Worm (Caenorhabditis elegans) whole organism, L3 larva: ENCODE results near the gene C09G4.4.
A peak's percentile ranks its signal among the peaks of the same experiment; 100 is the strongest.

Source experiments
- ZK546.5 ChIP-seq: sonication (generic microtip); optimal IDR thresholded peaks from 2 replicates; lab custom pipeline; 2017; ENCODE audit warnings: missing biosample characterization, missing genetic modification characterization
- aly-2 ChIP-seq: fragments of 150-350 bp; optimal IDR thresholded peaks from 2 replicates; lab custom pipeline; 2014; ENCODE audit warnings: missing biosample characterization, missing genetic modification characterization
- ceh-16 ChIP-seq: sonication (generic microtip); optimal IDR thresholded peaks from 2 replicates; lab custom pipeline; 2017; ENCODE audit warnings: missing biosample characterization, missing genetic modification characterization
- ceh-82 ChIP-seq: fragments of 150-350 bp; optimal IDR thresholded peaks from 2 replicates; lab custom pipeline; 2014; ENCODE audit warnings: missing biosample characterization, missing genetic modification characterization
- ceh-9 ChIP-seq: sonication (generic microtip); optimal IDR thresholded peaks from 2 replicates; lab custom pipeline; 2018; ENCODE audit warnings: missing biosample characterization, missing genetic modification characterization
- daf-12 ChIP-seq: fragments of 150-350 bp; optimal IDR thresholded peaks from 2 replicates; lab custom pipeline; 2014; ENCODE audit warnings: missing biosample characterization, missing genetic modification reagents, missing genetic modification characterization
- egl-5 ChIP-seq: fragments of 150-350 bp; optimal IDR thresholded peaks from 2 replicates; lab custom pipeline; 2017; ENCODE audit warnings: missing biosample characterization, missing genetic modification reagents, missing genetic modification characterization, inconsistent platforms
- elt-1 ChIP-seq: fragments of 150-350 bp; optimal IDR thresholded peaks from 2 replicates; lab custom pipeline; 2014; ENCODE audit warnings: missing biosample characterization, missing genetic modification characterization
- elt-2 ChIP-seq: sonication (generic microtip); optimal IDR thresholded peaks from 2 replicates; lab custom pipeline; 2016; ENCODE audit warnings: missing genetic modification reagents, mild to moderate bottlenecking, missing genetic modification characterization, missing compliant biosample characterization
- eor-1 ChIP-seq, 2 experiments: fragments of 150-350 bp; optimal IDR thresholded peaks; 2 replicates each; lab custom pipeline; 2014 to 2018; ENCODE audit warnings: missing biosample characterization in 2 of 2, missing genetic modification characterization in 2 of 2
- fkh-10 ChIP-seq: sonication (generic microtip); optimal IDR thresholded peaks from 2 replicates; lab custom pipeline; 2017; ENCODE audit warnings: missing biosample characterization, missing genetic modification reagents, missing genetic modification characterization
- fkh-2 ChIP-seq: fragments of 150-350 bp; optimal IDR thresholded peaks from 2 replicates; lab custom pipeline; 2014; ENCODE audit warnings: missing biosample characterization, missing genetic modification reagents, missing genetic modification characterization
- fos-1 ChIP-seq: fragments of 150-350 bp; optimal IDR thresholded peaks from 2 replicates; lab custom pipeline; 2014; ENCODE audit warnings: missing biosample characterization, missing genetic modification characterization
- hmg-11 ChIP-seq: sonication (generic microtip); optimal IDR thresholded peaks from 2 replicates; lab custom pipeline; 2016; ENCODE audit warnings: missing genetic modification characterization, missing compliant biosample characterization
- jun-1 ChIP-seq: fragments of 150-350 bp; optimal IDR thresholded peaks from 2 replicates; lab custom pipeline; 2014; ENCODE audit warnings: missing biosample characterization, missing genetic modification reagents, missing genetic modification characterization
- lin-15B ChIP-seq: fragments of 150-350 bp; optimal IDR thresholded peaks from 2 replicates; lab custom pipeline; 2014; ENCODE audit warnings: missing biosample characterization, missing genetic modification characterization
- lin-39 ChIP-seq: fragments of 150-350 bp; optimal IDR thresholded peaks from 2 replicates; lab custom pipeline; 2018; ENCODE audit warnings: missing biosample characterization, missing genetic modification reagents, missing genetic modification characterization
- lsy-12 ChIP-seq: sonication (generic microtip); optimal IDR thresholded peaks from 2 replicates; lab custom pipeline; 2016; ENCODE audit warnings: mild to moderate bottlenecking, missing genetic modification characterization, missing compliant biosample characterization
- nfya-1 ChIP-seq: sonication (generic microtip); optimal IDR thresholded peaks from 2 replicates; lab custom pipeline; 2017; ENCODE audit warnings: missing genetic modification characterization, mild to moderate bottlenecking, missing compliant biosample characterization, antibody characterized with exemption, moderate library complexity; ENCODE audit not compliant: insufficient read depth
- nhr-11 ChIP-seq: fragments of 150-350 bp; optimal IDR thresholded peaks from 2 replicates; lab custom pipeline; 2014; ENCODE audit warnings: missing biosample characterization, missing genetic modification characterization
- nhr-23 ChIP-seq: fragments of 150-350 bp; optimal IDR thresholded peaks from 2 replicates; lab custom pipeline; 2014; ENCODE audit warnings: missing biosample characterization, missing genetic modification reagents, missing genetic modification characterization
- nhr-237 ChIP-seq: fragments of 150-350 bp; optimal IDR thresholded peaks from 2 replicates; lab custom pipeline; 2014; ENCODE audit warnings: missing biosample characterization, missing genetic modification characterization
- nhr-25 ChIP-seq: sonication (generic microtip); optimal IDR thresholded peaks from 2 replicates; lab custom pipeline; 2017; ENCODE audit warnings: missing biosample characterization, missing genetic modification characterization
- nhr-28 ChIP-seq: fragments of 150-350 bp; optimal IDR thresholded peaks from 2 replicates; lab custom pipeline; 2014; ENCODE audit warnings: missing biosample characterization, missing genetic modification characterization
- nhr-43 ChIP-seq: sonication (generic microtip); optimal IDR thresholded peaks from 2 replicates; lab custom pipeline; 2016; ENCODE audit warnings: mild to moderate bottlenecking, missing genetic modification characterization, missing compliant biosample characterization; ENCODE audit not compliant: poor library complexity, severe bottlenecking
- nhr-67 ChIP-seq: fragments of 150-350 bp; optimal IDR thresholded peaks from 2 replicates; lab custom pipeline; 2014; ENCODE audit warnings: missing biosample characterization, missing genetic modification characterization
- nhr-76 ChIP-seq: fragments of 150-350 bp; sonication (generic microtip); optimal IDR thresholded peaks from 5 replicates; lab custom pipeline; 2014; ENCODE audit warnings: missing biosample characterization, missing genetic modification characterization
- pha-4 ChIP-seq: fragments of 150-350 bp; optimal IDR thresholded peaks from 2 replicates; lab custom pipeline; 2014; ENCODE audit warnings: missing biosample characterization, missing genetic modification reagents, missing genetic modification characterization
- pqm-1 ChIP-seq: fragments of 150-350 bp; optimal IDR thresholded peaks from 2 replicates; lab custom pipeline; 2017; ENCODE audit warnings: missing biosample characterization, missing genetic modification characterization, inconsistent platforms
- skn-1 ChIP-seq: fragments of 150-350 bp; optimal IDR thresholded peaks from 2 replicates; lab custom pipeline; 2014; ENCODE audit warnings: missing biosample characterization, missing genetic modification characterization
- snpc-4 ChIP-seq: fragments of 150-350 bp; optimal IDR thresholded peaks from 2 replicates; lab custom pipeline; 2014; ENCODE audit warnings: missing biosample characterization, missing genetic modification characterization
- tbx-2 ChIP-seq: sonication (generic microtip); optimal IDR thresholded peaks from 2 replicates; lab custom pipeline; 2016; ENCODE audit warnings: mild to moderate bottlenecking, missing genetic modification characterization, missing compliant biosample characterization
- unc-39 ChIP-seq: sonication (generic microtip); optimal IDR thresholded peaks from 4 replicates; lab custom pipeline; 2017; ENCODE audit warnings: missing biosample characterization, missing genetic modification characterization
- zag-1 ChIP-seq: fragments of 150-350 bp; optimal IDR thresholded peaks from 2 replicates; lab custom pipeline; 2014; ENCODE audit warnings: missing biosample characterization, missing genetic modification characterization

Gene C09G4.4

ce11 chrIV:8535946-8536345 is 23.2 kb downstream of the C09G4.4 start:
- TF ChIP-seq zag-1 (tag; lab: Kevin White, UChicago) (no peak), snpc-4 (no peak), hmg-11 (tag; lab: Kevin White, UChicago) (no peak), ZK546.5 (no peak), fkh-2 (tag; lab: Kevin White, UChicago) (no peak), tbx-2 (no peak), elt-2 (tag; lab: Kevin White, UChicago) (no peak), nhr-11 (tag; lab: Kevin White, UChicago) (no peak), pqm-1 (tag; lab: Kevin White, UChicago) (no peak)

- TF ChIP-seq eor-1 (tag; optimal IDR thresholded peaks at IDR 0.05; lab: Kevin White, UChicago) (no peak), elt-2 (tag; lab: Kevin White, UChicago) (peak; percentile 11), lsy-12 (tag; lab: Kevin White, UChicago) (peak; percentile 59), pha-4 (tag; lab: Kevin White, UChicago) (peak; percentile 29), pqm-1 (tag; lab: Kevin White, UChicago) (peak; percentile 9)
Observed at ce11 chrIV:8538011-8538658, 25.4 kb downstream of the C09G4.4 start.

- no peak for TF ChIP-seq nhr-237 (tag; lab: Kevin White, UChicago)
- TF ChIP-seq ceh-9 (tag; lab: Kevin White, UChicago), result no peak
- no peak for TF ChIP-seq fos-1 (tag; lab: Kevin White, UChicago)
- no peak for TF ChIP-seq skn-1
- TF ChIP-seq nhr-11 (tag; lab: Kevin White, UChicago), result no peak
- TF ChIP-seq snpc-4, result no peak
- no peak for TF ChIP-seq elt-2 (tag; lab: Kevin White, UChicago)
- no peak for TF ChIP-seq lin-15B (tag; lab: Kevin White, UChicago)
- TF ChIP-seq nhr-28 (tag; lab: Kevin White, UChicago), result no peak
- TF ChIP-seq aly-2 (tag; lab: Kevin White, UChicago), result no peak
- TF ChIP-seq ceh-82, result no peak
- no peak for TF ChIP-seq lsy-12 (tag; lab: Kevin White, UChicago)
- TF ChIP-seq fkh-2 (tag; lab: Kevin White, UChicago), result no peak
- no peak for TF ChIP-seq daf-12 (tag; lab: Kevin White, UChicago)
- TF ChIP-seq ceh-16 (tag; lab: Kevin White, UChicago), result no peak
- TF ChIP-seq eor-1 (tag; optimal IDR thresholded peaks at IDR 0.05; lab: Kevin White, UChicago), result no peak
- no peak for TF ChIP-seq elt-1 (tag; lab: Kevin White, UChicago)
- TF ChIP-seq nhr-25 (tag; lab: Kevin White, UChicago), result no peak
- TF ChIP-seq fkh-10 (GFP tag; lab: Kevin White, UChicago), result no peak
- TF ChIP-seq nhr-23, result no peak
Observed at ce11 chrIV:8538659-8539173, 25.9 kb downstream of the C09G4.4 start, which contains the start of gene hyl-1. hyl-1 (plus strand) TSS chrIV:8539123.

- no peak for TF ChIP-seq tbx-2
- peak; percentile 72 for TF ChIP-seq pqm-1 (tag; lab: Kevin White, UChicago)
- TF ChIP-seq jun-1, result peak; percentile 8
- TF ChIP-seq elt-2 (tag; lab: Kevin White, UChicago), result peak; percentile 65
- TF ChIP-seq lin-15B (tag; lab: Kevin White, UChicago), result no peak
Observed at ce11 chrIV:8539645-8540044, 26.9 kb downstream of the C09G4.4 start.

ce11 chrIV:8540268-8540667 is 27.5 kb downstream of the C09G4.4 start:
- TF ChIP-seq lsy-12 (tag; lab: Kevin White, UChicago), result no peak
- peak; percentile 29 for TF ChIP-seq hmg-11 (tag; lab: Kevin White, UChicago)
- peak; percentile 62 for TF ChIP-seq pqm-1 (tag; lab: Kevin White, UChicago)
- TF ChIP-seq nfya-1 (tag; lab: Kevin White, UChicago), result peak; percentile 6
- TF ChIP-seq egl-5 (tag; lab: Kevin White, UChicago), result no peak
- no peak for TF ChIP-seq nhr-67
- TF ChIP-seq fos-1 (tag; lab: Kevin White, UChicago), result no peak
- TF ChIP-seq tbx-2, result no peak
- peak; percentile 6 for TF ChIP-seq nhr-43 (tag; lab: Kevin White, UChicago)
- no peak for TF ChIP-seq fkh-2 (tag; lab: Kevin White, UChicago)
- TF ChIP-seq lin-39 (tag; lab: Kevin White, UChicago), result no peak
- TF ChIP-seq pha-4 (tag; lab: Kevin White, UChicago), result peak; percentile 69
- TF ChIP-seq elt-1 (tag; lab: Kevin White, UChicago), result no peak
- peak; percentile 78 for TF ChIP-seq elt-2 (tag; lab: Kevin White, UChicago)
- TF ChIP-seq unc-39 (tag; lab: Kevin White, UChicago), result no peak
- TF ChIP-seq aly-2 (tag; lab: Kevin White, UChicago), result no peak
- TF ChIP-seq nhr-76, result no peak
- TF ChIP-seq, all 47 proteins: peak for 6
